Worm (Caenorhabditis elegans) whole organism, young adult: ENCODE measurements around the gene npr-41.

Experiments used
- B0019.2 ChIP-seq: fragments of 200-800 bp; sonication (Bioruptor generic); conservative IDR thresholded peaks from 2 replicates; pipeline ENCODE4 v1.3.6; 2022; ENCODE audit warnings: missing genetic modification reagents, missing genetic modification characterization, missing compliant biosample characterization
- B0336.3 ChIP-seq: fragments of 200-800 bp; sonication (Bioruptor generic); IDR thresholded peaks from 2 replicates; pipeline ENCODE4 v1.3.6; 2022; ENCODE audit warnings: missing genetic modification characterization, missing compliant biosample characterization
- C06A6.2 ChIP-seq: fragments of 200-800 bp; sonication (Bioruptor generic); conservative IDR thresholded peaks from 2 replicates; pipeline ENCODE4 v1.3.6; 2022; ENCODE audit warnings: missing genetic modification characterization, missing compliant biosample characterization
- C17E4.6 ChIP-seq: fragments of 200-800 bp; sonication (Bioruptor generic); IDR thresholded peaks from 2 replicates; pipeline ENCODE4 v1.3.6; 2022; ENCODE audit warnings: missing genetic modification reagents, missing genetic modification characterization, missing compliant biosample characterization
- D2030.7 ChIP-seq: fragments of 200-800 bp; sonication (Bioruptor generic); IDR thresholded peaks from 2 replicates; pipeline ENCODE4 v1.3.6; 2022; ENCODE audit warnings: missing genetic modification reagents, missing genetic modification characterization, missing compliant biosample characterization
- F33H1.4 ChIP-seq: fragments of 200-800 bp; sonication (Bioruptor generic); IDR thresholded peaks from 2 replicates; pipeline ENCODE4 v1.3.6; 2022; ENCODE audit warnings: missing genetic modification reagents, missing genetic modification characterization, missing compliant biosample characterization
- F37B4.10 ChIP-seq: fragments of 200-800 bp; sonication (Bioruptor generic); IDR thresholded peaks from 2 replicates; pipeline ENCODE4 v1.3.6; 2022; ENCODE audit warnings: missing genetic modification characterization, missing compliant biosample characterization
- F55B11.4 ChIP-seq: sonication (generic microtip); optimal IDR thresholded peaks from 2 replicates; lab custom pipeline; 2016; ENCODE audit warnings: missing compliant biosample characterization, missing genetic modification characterization, borderline replicate concordance; ENCODE audit not compliant: insufficient read depth
- T26A5.8 ChIP-seq: sonication (generic microtip); optimal IDR thresholded peaks from 2 replicates; lab custom pipeline; 2016; ENCODE audit warnings: missing genetic modification characterization, missing compliant biosample characterization
- ZK185.1 ChIP-seq: sonication (generic microtip); optimal IDR thresholded peaks from 2 replicates; lab custom pipeline; 2016; ENCODE audit warnings: mild to moderate bottlenecking, missing genetic modification characterization, missing compliant biosample characterization; ENCODE audit not compliant: poor library complexity, severe bottlenecking
- akir-1 ChIP-seq: fragments of 200-800 bp; sonication (Bioruptor generic); optimal IDR thresholded peaks from 2 replicates; lab custom pipeline; 2018; ENCODE audit warnings: mild to moderate bottlenecking, missing genetic modification characterization, moderate library complexity, missing compliant biosample characterization
- ama-1 ChIP-seq, 3 experiments: fragments of 150-350 bp in 1 of 3; sonication (generic microtip) in 2 of 3; optimal IDR thresholded peaks; 2 replicates each; lab custom pipeline; 2014 to 2018; ENCODE audit warnings: missing biosample characterization in 2 of 3, missing genetic modification characterization in 2 of 3, missing genetic modification reagents in 2 of 3
- athp-1 ChIP-seq: sonication (generic microtip); optimal IDR thresholded peaks from 2 replicates; lab custom pipeline; 2017; ENCODE audit warnings: mild to moderate bottlenecking, missing genetic modification characterization, missing compliant biosample characterization
- bed-1 ChIP-seq: fragments of 200-800 bp; sonication (Bioruptor generic); IDR thresholded peaks from 2 replicates; pipeline ENCODE4 v1.3.6; 2022; ENCODE audit warnings: missing genetic modification reagents, missing genetic modification characterization, missing compliant biosample characterization
- ccch-3 ChIP-seq: fragments of 200-800 bp; sonication (Bioruptor generic); optimal IDR thresholded peaks from 2 replicates; lab custom pipeline; 2018; ENCODE audit warnings: mild to moderate bottlenecking, missing genetic modification characterization, missing compliant biosample characterization
- cebp-1 ChIP-seq, 2 experiments: fragments of 200-800 bp in 1 of 2; sonication (Bioruptor generic) in 1 of 2; sonication (generic microtip) in 1 of 2; IDR thresholded peaks in 1 of 2; optimal IDR thresholded peaks in 1 of 2; 2 replicates each; pipeline versions ENCODE4 v1.3.6 to Lab custom; 2017 to 2022; ENCODE audit warnings: missing compliant biosample characterization in 2 of 2, missing genetic modification characterization in 2 of 2, mild to moderate bottlenecking in 1 of 2, missing genetic modification reagents in 1 of 2, moderate library complexity in 1 of 2
- cebp-2 ChIP-seq: fragments of 200-800 bp; sonication (Bioruptor generic); IDR thresholded peaks from 2 replicates; pipeline ENCODE4 v1.3.6; 2022; ENCODE audit warnings: missing genetic modification characterization, missing compliant biosample characterization
- ceh-100 ChIP-seq: fragments of 200-800 bp; sonication (Bioruptor generic); IDR thresholded peaks from 2 replicates; pipeline ENCODE4 v1.3.6; 2022; ENCODE audit warnings: missing genetic modification reagents, missing genetic modification characterization, missing compliant biosample characterization
- ceh-27 ChIP-seq: fragments of 200-800 bp; sonication (Bioruptor generic); optimal IDR thresholded peaks from 2 replicates; lab custom pipeline; 2018; ENCODE audit warnings: mild to moderate bottlenecking, missing genetic modification characterization, moderate library complexity, missing compliant biosample characterization
- ceh-40 ChIP-seq: fragments of 200-800 bp; sonication (Bioruptor generic); IDR thresholded peaks from 2 replicates; pipeline ENCODE4 v1.3.6; 2022; ENCODE audit warnings: missing genetic modification characterization, missing compliant biosample characterization
- die-1 ChIP-seq: sonication (generic microtip); optimal IDR thresholded peaks from 2 replicates; lab custom pipeline; 2016; ENCODE audit warnings: missing genotype, mild to moderate bottlenecking, missing genetic modification characterization, missing compliant biosample characterization
- dpl-1 ChIP-seq: fragments of 150-350 bp; optimal IDR thresholded peaks from 2 replicates; lab custom pipeline; 2014; ENCODE audit warnings: missing biosample characterization, missing genetic modification reagents, missing genetic modification characterization
- efl-1 ChIP-seq: fragments of 150-350 bp; optimal IDR thresholded peaks from 2 replicates; lab custom pipeline; 2014; ENCODE audit warnings: missing biosample characterization, missing genetic modification reagents, missing genetic modification characterization
- egl-18 ChIP-seq: fragments of 200-800 bp; sonication (Bioruptor generic); IDR thresholded peaks from 2 replicates; pipeline ENCODE4 v1.3.6; 2022; ENCODE audit warnings: missing genetic modification reagents, missing genetic modification characterization, missing compliant biosample characterization
- ets-4 ChIP-seq: fragments of 200-800 bp; sonication (Bioruptor generic); optimal IDR thresholded peaks from 2 replicates; lab custom pipeline; 2018; ENCODE audit warnings: mild to moderate bottlenecking, missing genetic modification characterization, missing compliant biosample characterization
- fkh-3 ChIP-seq: sonication (generic microtip); optimal IDR thresholded peaks from 2 replicates; lab custom pipeline; 2016; ENCODE audit warnings: mild to moderate bottlenecking, missing genetic modification characterization, missing compliant biosample characterization
- him-1 ChIP-seq: sonication (generic microtip); optimal IDR thresholded peaks from 2 replicates; lab custom pipeline; 2016; ENCODE audit warnings: missing genotype, missing genetic modification reagents, missing genetic modification characterization, missing compliant biosample characterization
- hlh-12 ChIP-seq: sonication (generic microtip); optimal IDR thresholded peaks from 2 replicates; lab custom pipeline; 2016; ENCODE audit warnings: missing genetic modification characterization, missing compliant biosample characterization
- hmg-20 ChIP-seq: fragments of 200-800 bp; sonication (Bioruptor generic); IDR thresholded peaks from 2 replicates; pipeline ENCODE4 v1.3.6; 2022; ENCODE audit warnings: missing genetic modification reagents, missing genetic modification characterization, missing compliant biosample characterization
- lag-1 ChIP-seq: fragments of 200-800 bp; sonication (Bioruptor generic); IDR thresholded peaks from 2 replicates; pipeline ENCODE4 v1.3.6; 2022; ENCODE audit warnings: missing genetic modification reagents, missing genetic modification characterization, missing compliant biosample characterization
- let-526 ChIP-seq: fragments of 200-800 bp; sonication (Bioruptor generic); IDR thresholded peaks from 2 replicates; pipeline ENCODE4 v1.3.6; 2022; ENCODE audit warnings: missing genetic modification reagents, missing genetic modification characterization, missing compliant biosample characterization
- lin-35 ChIP-seq, 3 experiments: fragments of 150-350 bp in 2 of 3; sonication (generic microtip) in 1 of 3; optimal IDR thresholded peaks; 2 replicates each; lab custom pipeline; 2014 to 2018; ENCODE audit warnings: missing biosample characterization in 3 of 3, missing genetic modification characterization in 3 of 3, missing genetic modification reagents in 3 of 3
- madf-6 ChIP-seq: fragments of 200-800 bp; sonication (Bioruptor generic); IDR thresholded peaks from 2 replicates; pipeline ENCODE4 v1.3.6; 2022; ENCODE audit warnings: missing genetic modification reagents, missing genetic modification characterization, missing compliant biosample characterization
- mel-28 ChIP-seq: sonication (generic microtip); optimal IDR thresholded peaks from 2 replicates; lab custom pipeline; 2016; ENCODE audit warnings: borderline replicate concordance, mild to moderate bottlenecking, missing genetic modification characterization, missing compliant biosample characterization
- nfya-1 ChIP-seq: sonication (generic microtip); optimal IDR thresholded peaks from 2 replicates; lab custom pipeline; 2017; ENCODE audit warnings: antibody characterized with exemption, missing compliant biosample characterization, missing genetic modification characterization, borderline replicate concordance; ENCODE audit not compliant: insufficient read depth
- nhr-120 ChIP-seq: fragments of 200-800 bp; sonication (Bioruptor generic); IDR thresholded peaks from 2 replicates; pipeline ENCODE4 v1.3.6; 2022; ENCODE audit warnings: missing genetic modification characterization, missing compliant biosample characterization
- nhr-27 ChIP-seq: fragments of 200-800 bp; sonication (Bioruptor generic); optimal IDR thresholded peaks from 2 replicates; lab custom pipeline; 2018; ENCODE audit warnings: mild to moderate bottlenecking, missing genetic modification characterization, moderate library complexity, missing compliant biosample characterization
- nhr-80 ChIP-seq: sonication (generic microtip); optimal IDR thresholded peaks from 2 replicates; lab custom pipeline; 2016; ENCODE audit warnings: missing genetic modification characterization, missing compliant biosample characterization
- nhr-90 ChIP-seq: sonication (generic microtip); optimal IDR thresholded peaks from 2 replicates; lab custom pipeline; 2016; ENCODE audit warnings: missing genotype, mild to moderate bottlenecking, missing genetic modification characterization, missing compliant biosample characterization
- repo-1 ChIP-seq: sonication (generic microtip); optimal IDR thresholded peaks from 2 replicates; lab custom pipeline; 2017; ENCODE audit warnings: mild to moderate bottlenecking, missing genetic modification characterization, missing compliant biosample characterization
- rpc-1 ChIP-seq, 2 experiments: fragments of 150-350 bp in 1 of 2; sonication (generic microtip) in 1 of 2; optimal IDR thresholded peaks; 2 replicates each; lab custom pipeline; 2014 to 2018; ENCODE audit warnings: missing biosample characterization in 1 of 2, missing genetic modification characterization in 1 of 2, missing genetic modification reagents in 1 of 2, missing genotype in 1 of 2
- sdz-38 ChIP-seq: sonication (generic microtip); optimal IDR thresholded peaks from 2 replicates; lab custom pipeline; 2016; ENCODE audit warnings: missing genotype, missing genetic modification characterization, missing compliant biosample characterization
- snpc-1.1 ChIP-seq: sonication (generic microtip); optimal IDR thresholded peaks from 2 replicates; lab custom pipeline; 2017; ENCODE audit warnings: missing genetic modification characterization, mild to moderate bottlenecking, missing compliant biosample characterization, antibody characterized with exemption, moderate library complexity, missing genotype, missing genetic modification reagents; ENCODE audit not compliant: insufficient read depth
- tbx-9 ChIP-seq: sonication (generic microtip); optimal IDR thresholded peaks from 2 replicates; lab custom pipeline; 2016; ENCODE audit warnings: borderline replicate concordance, missing genetic modification characterization, inconsistent platforms, missing compliant biosample characterization
- tlf-1 ChIP-seq: fragments of 200-800 bp; sonication (Bioruptor generic); optimal IDR thresholded peaks from 2 replicates; lab custom pipeline; 2018; ENCODE audit warnings: mild to moderate bottlenecking, missing genetic modification characterization, missing compliant biosample characterization
- xnd-1 ChIP-seq: sonication (generic microtip); optimal IDR thresholded peaks from 2 replicates; lab custom pipeline; 2016; ENCODE audit warnings: missing genotype, missing genetic modification reagents, missing genetic modification characterization, missing compliant biosample characterization
- zim-3 ChIP-seq: sonication (generic microtip); optimal IDR thresholded peaks from 2 replicates; lab custom pipeline; 2017; ENCODE audit warnings: mild to moderate bottlenecking, missing genetic modification characterization, moderate library complexity, missing compliant biosample characterization

Gene npr-41

ce11 chrII:11484600-11484999 lies 25.9 kb upstream of the npr-41 start (continued):
- TF ChIP-seq C17E4.6 (GFP tag; lab: Robert Waterston, UW), result peak; percentile 69
- TF ChIP-seq ceh-27 (GFP tag; lab: Kevin White, UChicago), result peak; percentile 94
- peak; percentile 72 for TF ChIP-seq B0019.2 (GFP tag; lab: Robert Waterston, UW)
- peak; percentile 82 for TF ChIP-seq snpc-1.1 (tag; lab: Kevin White, UChicago)
- TF ChIP-seq athp-1 (tag; lab: Kevin White, UChicago), result peak; percentile 91
- peak; percentile 26 for TF ChIP-seq tbx-9
- peak; percentile 97 for TF ChIP-seq nhr-90 (tag; lab: Kevin White, UChicago)
- TF ChIP-seq lag-1 (GFP tag; lab: Robert Waterston, UW), result peak; percentile 87; the same call in 1 of the 2 replicates
- peak; percentile 84 for TF ChIP-seq rpc-1 (optimal IDR thresholded peaks at IDR 0.05; lab: Kevin White, UChicago)
- TF ChIP-seq rpc-1 (tag; optimal IDR thresholded peaks at IDR 0.05; lab: Kevin White, UChicago), result peak; percentile 99
- peak; percentile 15 for TF ChIP-seq xnd-1 (tag; lab: Kevin White, UChicago)
- TF ChIP-seq die-1 (tag; lab: Kevin White, UChicago), result peak; percentile 98
- TF ChIP-seq ceh-100 (GFP tag; lab: Robert Waterston, UW), result peak; percentile 82
- TF ChIP-seq repo-1, result peak; percentile 87
- peak; percentile 66 for TF ChIP-seq akir-1
- peak; percentile 97 for TF ChIP-seq nhr-27 (tag; lab: Kevin White, UChicago)
- TF ChIP-seq hmg-20, result peak; percentile 88
- peak; percentile 57 for TF ChIP-seq C06A6.2
- TF ChIP-seq ama-1 (optimal IDR thresholded peaks at IDR 0.05; lab: Kevin White, UChicago), result no peak
- TF ChIP-seq ama-1 (GFP tag; optimal IDR thresholded peaks at IDR 0.05; lab: Kevin White, UChicago), result peak; percentile 92 to 93
- TF ChIP-seq cebp-2 (GFP tag; lab: Robert Waterston, UW), result peak; percentile 97
- TF ChIP-seq D2030.7 (GFP tag; lab: Robert Waterston, UW), result peak; percentile 90
- peak; percentile 97 for TF ChIP-seq fkh-3 (tag; lab: Kevin White, UChicago)
- peak; percentile 17 for TF ChIP-seq dpl-1 (GFP tag; lab: Kevin White, UChicago)
- no peak for TF ChIP-seq sdz-38
- 0 out of 2 replicates have a peak, but pooled peaks have one; percentile 79 for TF ChIP-seq let-526 (GFP tag; lab: Robert Waterston, UW)
- TF ChIP-seq lin-35 (GFP tag; optimal IDR thresholded peaks at IDR 0.05; lab: Kevin White, UChicago), result peak in 1 of 3 experiments; percentile 78
- TF ChIP-seq bed-1, result peak; percentile 87; the same call in 1 of the 2 replicates
- TF ChIP-seq him-1 (tag; lab: Kevin White, UChicago), result peak; percentile 98
- TF ChIP-seq T26A5.8 (tag; lab: Kevin White, UChicago), result peak; percentile 94
- peak; percentile 70 for TF ChIP-seq mel-28
- peak; percentile 25 for TF ChIP-seq efl-1 (GFP tag; lab: Kevin White, UChicago)
- TF ChIP-seq B0336.3, result peak; percentile 87
- peak; percentile 67 for TF ChIP-seq ccch-3 (GFP tag; lab: Kevin White, UChicago)
- TF ChIP-seq tlf-1 (GFP tag; lab: Kevin White, UChicago), result peak; percentile 76
- peak; percentile 85 for TF ChIP-seq hlh-12 (tag; lab: Kevin White, UChicago)
- TF ChIP-seq ets-4 (GFP tag; lab: Kevin White, UChicago), result peak; percentile 94
- peak; percentile 86 for TF ChIP-seq madf-6 (GFP tag; lab: Robert Waterston, UW)
- TF ChIP-seq egl-18 (GFP tag; lab: Robert Waterston, UW), result peak; percentile 85
- TF ChIP-seq ceh-40 (GFP tag; lab: Robert Waterston, UW), result peak; percentile 71; the same call in 1 of the 2 replicates
- TF ChIP-seq F55B11.4 (tag; lab: Kevin White, UChicago), result no peak
- TF ChIP-seq nhr-80, result peak; percentile 57
- no peak for TF ChIP-seq nfya-1 (tag; lab: Kevin White, UChicago)
- peak; percentile 95 for TF ChIP-seq ZK185.1
- peak; percentile 63 for TF ChIP-seq F33H1.4
- peak; percentile 97 for TF ChIP-seq nhr-120 (GFP tag; lab: Robert Waterston, UW)
- 0 out of 2 replicates have a peak, but pooled peaks have one; percentile 76 for TF ChIP-seq F37B4.10 (GFP tag; lab: Robert Waterston, UW)
- peak; percentile 56; the same call in 1 of the 2 replicates for TF ChIP-seq cebp-1 (GFP tag; IDR thresholded peaks at IDR 0.05; lab: Robert Waterston, UW)
- TF ChIP-seq cebp-1 (tag; optimal IDR thresholded peaks at IDR 0.05; lab: Kevin White, UChicago), result no peak
- peak; percentile 94 for TF ChIP-seq zim-3 (tag; lab: Kevin White, UChicago)
